Worm (Caenorhabditis elegans): ENCODE data around the gene taf-11.3.
A peak's percentile ranks its signal among the peaks of the same experiment; 100 is the strongest.

The taf-11.3 gene

ce11 chrIII:10524823-10525222 is 19.8 kb upstream of the taf-11.3 start:
- TF ChIP-seq pax-1 (tag; optimal IDR thresholded peaks at IDR 0.05) (no peak), lim-6 (tag; optimal IDR thresholded peaks at IDR 0.05) (no peak), hlh-13 (GFP tag; optimal IDR thresholded peaks at IDR 0.05) (no peak)

- no peak for TF ChIP-seq pag-3 (tag; optimal IDR thresholded peaks at IDR 0.05; ENCODE audit: borderline replicate concordance)
- no peak for TF ChIP-seq hlh-6 (tag; optimal IDR thresholded peaks at IDR 0.05)
- no peak for TF ChIP-seq npax-4 (tag; optimal IDR thresholded peaks at IDR 0.05)
- TF ChIP-seq ceh-9 (tag; optimal IDR thresholded peaks at IDR 0.05): no peak
- no peak for TF ChIP-seq ceh-45 (GFP tag; IDR thresholded peaks at IDR 0.05)
- TF ChIP-seq lin-11 (tag; optimal IDR thresholded peaks at IDR 0.05): no peak
- TF ChIP-seq ceh-22 (tag; optimal IDR thresholded peaks at IDR 0.05): no peak
- no peak for TF ChIP-seq hlh-13 (GFP tag; optimal IDR thresholded peaks at IDR 0.05)
- no peak for TF ChIP-seq pha-4 (tag; optimal IDR thresholded peaks at IDR 0.05)
- no peak for TF ChIP-seq C38D4.7 (GFP tag; optimal IDR thresholded peaks at IDR 0.05)
- no peak for TF ChIP-seq ceh-30 (tag; optimal IDR thresholded peaks at IDR 0.05)
- TF ChIP-seq ceh-2 (tag; optimal IDR thresholded peaks at IDR 0.05): no peak
Observed at ce11 chrIII:10523025-10523424, 18.0 kb upstream of the taf-11.3 start.

ce11 chrIII:10521219-10521618 is 16.2 kb upstream of the taf-11.3 start:
- TF ChIP-seq pax-1 (tag; optimal IDR thresholded peaks at IDR 0.05) (no peak), dve-1 (tag; optimal IDR thresholded peaks at IDR 0.05) (peak; percentile 53)

ce11 chrIII:10520523-10520922 is 15.5 kb upstream of the taf-11.3 start, which contains the start of gene unc-49:
Gene unc-49 (plus strand): TSS chrIII:10520762.
- TF ChIP-seq ceh-18 (tag; optimal IDR thresholded peaks at IDR 0.05) (peak; percentile 26), C08G9.2 (tag; optimal IDR thresholded peaks at IDR 0.05) (peak; percentile 12), syd-9 (tag; optimal IDR thresholded peaks at IDR 0.05) (peak; percentile 41), hlh-8 (tag; optimal IDR thresholded peaks at IDR 0.05) (no peak), pha-2 (tag; optimal IDR thresholded peaks at IDR 0.05) (no peak), ceh-48 (tag; optimal IDR thresholded peaks at IDR 0.05) (no peak), lim-6 (tag; optimal IDR thresholded peaks at IDR 0.05) (no peak), nfya-1 (tag; optimal IDR thresholded peaks at IDR 0.05) (no peak)

ce11 chrIII:10519615-10520014 is 14.6 kb upstream of the taf-11.3 start:
- TF ChIP-seq hlh-15 (tag; optimal IDR thresholded peaks at IDR 0.05) (no peak), ceh-34 (tag; optimal IDR thresholded peaks at IDR 0.05) (peak; percentile 43), ceh-9 (tag; optimal IDR thresholded peaks at IDR 0.05) (no peak), hlh-13 (GFP tag; optimal IDR thresholded peaks at IDR 0.05) (no peak), pqm-1 (tag; optimal IDR thresholded peaks at IDR 0.05) (no peak)

- TF ChIP-seq ceh-24 (tag; optimal IDR thresholded peaks at IDR 0.05) (no peak), sox-4 (tag; optimal IDR thresholded peaks at IDR 0.05) (no peak), Y22D7AL.16 (tag; optimal IDR thresholded peaks at IDR 0.05) (no peak), mec-3 (tag; optimal IDR thresholded peaks at IDR 0.05; ENCODE audit: borderline replicate concordance) (no peak), hlh-6 (tag; optimal IDR thresholded peaks at IDR 0.05) (no peak), ceh-34 (tag; optimal IDR thresholded peaks at IDR 0.05) (no peak)
Observed at ce11 chrIII:10518884-10519283, 13.8 kb upstream of the taf-11.3 start.

ce11 chrIII:10515751-10516150 is 10.7 kb upstream of the taf-11.3 start:
- TF ChIP-seq elt-2 (tag; optimal IDR thresholded peaks at IDR 0.05) (no peak), hlh-13 (GFP tag; optimal IDR thresholded peaks at IDR 0.05) (no peak), ceh-2 (tag; optimal IDR thresholded peaks at IDR 0.05) (no peak), pqm-1 (tag; optimal IDR thresholded peaks at IDR 0.05) (no peak), ceh-14 (tag; optimal IDR thresholded peaks at IDR 0.05) (no peak), sox-4 (tag; optimal IDR thresholded peaks at IDR 0.05) (no peak), fkh-6 (tag; optimal IDR thresholded peaks at IDR 0.05) (no peak), ceh-24 (tag; optimal IDR thresholded peaks at IDR 0.05) (no peak), dve-1 (tag; optimal IDR thresholded peaks at IDR 0.05) (no peak), unc-86 (tag; optimal IDR thresholded peaks at IDR 0.05) (no peak)

Data from whole organism, late embryonic.